Worm (Caenorhabditis elegans): ENCODE results near the gene F09E10.6.

F09E10.6 gene

ce11 chrX:1459756-1460155, 37.7 kb downstream of the F09E10.6 start:
- no peak for TF ChIP-seq nhr-47 (tag; optimal IDR thresholded peaks at IDR 0.05)
- peak; percentile 51 for TF ChIP-seq blmp-1 (tag; optimal IDR thresholded peaks at IDR 0.05)
- TF ChIP-seq sptf-1 (tag; optimal IDR thresholded peaks at IDR 0.05) = no peak
- no peak for TF ChIP-seq grh-1 (GFP tag; IDR thresholded peaks at IDR 0.05)
- no peak for TF ChIP-seq sup-37 (GFP tag; optimal IDR thresholded peaks at IDR 0.05)

DNA sequence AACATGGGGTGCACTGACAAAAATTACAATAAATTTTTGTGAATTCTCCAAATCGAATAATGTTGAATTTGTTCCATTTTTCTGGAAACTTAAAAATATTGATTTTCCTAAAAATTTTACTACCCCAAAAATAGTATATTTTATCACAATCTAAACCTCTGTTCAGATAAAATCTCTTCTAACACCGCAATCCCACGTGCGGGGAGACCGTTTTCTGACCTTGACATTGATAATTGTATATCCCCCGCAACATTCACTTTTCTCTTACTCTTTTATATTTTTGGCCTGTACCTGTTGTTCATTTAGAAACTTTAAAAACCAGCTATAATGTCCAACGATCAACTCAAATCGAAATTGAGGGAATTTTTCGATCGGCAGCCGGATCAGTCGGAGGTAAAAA, 38.7 kb downstream of the F09E10.6 start, which contains the start of gene D1005.2:
Gene D1005.2 (plus strand): TSS at position 230 of the 400 bp plus-strand sequence.
- TF ChIP-seq nhr-90 (tag; optimal IDR thresholded peaks at IDR 0.05; ENCODE audit: poor library complexity) (no peak), tlp-1 (tag; optimal IDR thresholded peaks at IDR 0.05) (no peak), egl-13 (tag; optimal IDR thresholded peaks at IDR 0.05) (no peak), unc-130 (tag; optimal IDR thresholded peaks at IDR 0.05) (no peak), elt-3 (tag; optimal IDR thresholded peaks at IDR 0.05) (peak in 3 of 6 experiments; percentile 6 to 56 (median 37)), aha-1 (tag; optimal IDR thresholded peaks at IDR 0.05) (no peak), snu-23 (GFP tag; optimal IDR thresholded peaks at IDR 0.05) (no peak), nhr-19 (GFP tag; conservative IDR thresholded peaks at IDR 0.05) (no peak), fkh-10 (GFP tag; optimal IDR thresholded peaks at IDR 0.05) (no peak), alr-1 (tag; optimal IDR thresholded peaks at IDR 0.05; ENCODE audit: borderline replicate concordance) (no peak), C04F5.9 (tag; optimal IDR thresholded peaks at IDR 0.05) (no peak), irx-1 (tag; optimal IDR thresholded peaks at IDR 0.05) (no peak), ces-1 (GFP tag; optimal IDR thresholded peaks at IDR 0.05) (no peak), rnt-1 (tag; optimal IDR thresholded peaks at IDR 0.05) (no peak), C16A3.4 (tag; optimal IDR thresholded peaks at IDR 0.05) (no peak), swsn-7 (tag; optimal IDR thresholded peaks at IDR 0.05) (no peak), lin-14 (GFP tag; optimal IDR thresholded peaks at IDR 0.05) (peak; percentile 37), nhr-20 (tag; optimal IDR thresholded peaks at IDR 0.05) (no peak), Y116A8C.19 (tag; optimal IDR thresholded peaks at IDR 0.05; ENCODE audit: borderline replicate concordance) (no peak), dsc-1 (tag; optimal IDR thresholded peaks at IDR 0.05) (no peak), sox-4 (tag; optimal IDR thresholded peaks at IDR 0.05) (no peak), hpl-2 (GFP tag; optimal IDR thresholded peaks at IDR 0.05) (no peak), ceh-63 (GFP tag; optimal IDR thresholded peaks at IDR 0.05) (no peak), zag-1 (tag; optimal IDR thresholded peaks at IDR 0.05) (no peak), egl-27 (tag; optimal IDR thresholded peaks at IDR 0.05) (no peak), mdl-1 (tag; optimal IDR thresholded peaks at IDR 0.05) (peak in 1 of 2 experiments; percentile 32), ets-5 (GFP tag; IDR thresholded peaks at IDR 0.05) (no peak), sup-37 (GFP tag; optimal IDR thresholded peaks at IDR 0.05) (no peak), sptf-1 (tag; optimal IDR thresholded peaks at IDR 0.05) (no peak), nhr-12 (tag; optimal IDR thresholded peaks at IDR 0.05) (no peak), zip-4 (GFP tag; optimal IDR thresholded peaks at IDR 0.05) (no peak), blmp-1 (tag; optimal IDR thresholded peaks at IDR 0.05) (peak; percentile 93), tbx-2 (tag; optimal IDR thresholded peaks at IDR 0.05) (no peak), mep-1 (tag; optimal IDR thresholded peaks at IDR 0.05) (peak; percentile 6), hlh-17 (GFP tag; optimal IDR thresholded peaks at IDR 0.05; ENCODE audit: borderline replicate concordance) (no peak), nhr-47 (tag; optimal IDR thresholded peaks at IDR 0.05) (no peak), C34B4.2 (tag; optimal IDR thresholded peaks at IDR 0.05) (no peak), lin-39 (tag; optimal IDR thresholded peaks at IDR 0.05) (no peak), xbp-1 (tag; optimal IDR thresholded peaks at IDR 0.05) (no peak)
